Fruit fly (Drosophila melanogaster) whole organism, embryonic: ENCODE data around the gene Grip75.

Experiments used
- Ada2b ChIP-seq: fragments of 200-800 bp; sonication (Bioruptor generic); IDR thresholded peaks from 2 replicates; pipeline ENCODE4 v1.3.6; 2022; ENCODE audit warnings: missing biosample characterization, missing genetic modification characterization
- CG10274 ChIP-seq: fragments of 200-800 bp; sonication (Bioruptor generic); optimal IDR thresholded peaks from 3 replicates; lab custom pipeline; 2017; ENCODE audit warnings: missing biosample characterization, mild to moderate bottlenecking, missing genetic modification characterization
- CG10565 ChIP-seq: fragments of 200-800 bp; sonication (Bioruptor generic); optimal IDR thresholded peaks from 3 replicates; lab custom pipeline; 2016; ENCODE audit warnings: missing biosample characterization, mild to moderate bottlenecking, missing genetic modification characterization
- CG12299 ChIP-seq: fragments of 200-800 bp; sonication (Bioruptor generic); optimal IDR thresholded peaks from 2 replicates; lab custom pipeline; 2018; ENCODE audit warnings: missing biosample characterization, mild to moderate bottlenecking, missing genetic modification characterization
- CG12744 ChIP-seq: fragments of 200-800 bp; sonication (Bioruptor generic); optimal IDR thresholded peaks from 2 replicates; lab custom pipeline; 2016; ENCODE audit warnings: missing biosample characterization, missing genetic modification characterization
- CG17186 ChIP-seq: fragments of 200-800 bp; sonication (Bioruptor generic); optimal IDR thresholded peaks from 3 replicates; lab custom pipeline; 2017; ENCODE audit warnings: missing biosample characterization, missing genetic modification reagents, missing genetic modification characterization
- CG17359 ChIP-seq: fragments of 200-800 bp; sonication (Bioruptor generic); optimal IDR thresholded peaks from 3 replicates; lab custom pipeline; 2018; ENCODE audit warnings: missing biosample characterization, mild to moderate bottlenecking, missing genetic modification characterization, moderate library complexity
- CG17385 ChIP-seq: fragments of 200-800 bp; sonication (Bioruptor generic); optimal IDR thresholded peaks from 3 replicates; lab custom pipeline; 2018; ENCODE audit warnings: missing biosample characterization, mild to moderate bottlenecking, missing genetic modification characterization
- CG18764 ChIP-seq: fragments of 200-800 bp; sonication (Bioruptor generic); optimal IDR thresholded peaks from 3 replicates; lab custom pipeline; 2016; ENCODE audit warnings: missing biosample characterization, missing genetic modification characterization
- CG2712 ChIP-seq: fragments of 200-800 bp; optimal IDR thresholded peaks from 3 replicates; lab custom pipeline; 2019; ENCODE audit warnings: missing biosample characterization, mild to moderate bottlenecking, missing genetic modification characterization, moderate library complexity
- CG31365 ChIP-seq: fragments of 200-800 bp; sonication (Bioruptor generic); optimal IDR thresholded peaks from 2 replicates; lab custom pipeline; 2018; ENCODE audit warnings: missing biosample characterization, mild to moderate bottlenecking, missing genetic modification characterization
- CG31441 ChIP-seq: fragments of 200-800 bp; sonication (Bioruptor generic); IDR thresholded peaks from 2 replicates; pipeline ENCODE4 v1.3.6; 2022; ENCODE audit warnings: missing biosample characterization, missing genetic modification characterization
- CG6175 ChIP-seq: fragments of 200-800 bp; sonication (Bioruptor generic); IDR thresholded peaks from 3 replicates; pipeline ENCODE4 v1.3.6; 2022; ENCODE audit warnings: missing biosample characterization, missing genetic modification characterization
- CG6689 ChIP-seq: fragments of 200-800 bp; sonication (Bioruptor generic); IDR thresholded peaks from 2 replicates; pipeline ENCODE4 v1.3.6; 2022; ENCODE audit warnings: missing biosample characterization, missing genetic modification characterization
- CG7839 ChIP-seq: fragments of 200-800 bp; sonication (Bioruptor generic); optimal IDR thresholded peaks from 3 replicates; lab custom pipeline; 2018; ENCODE audit warnings: missing biosample characterization, mild to moderate bottlenecking, missing genetic modification characterization, moderate library complexity
- CG8924 ChIP-seq: fragments of 200-800 bp; optimal IDR thresholded peaks from 3 replicates; lab custom pipeline; 2019; ENCODE audit warnings: missing biosample characterization, mild to moderate bottlenecking, missing genetic modification characterization, moderate library complexity
- CoRest ChIP-seq: fragments of 200-800 bp; sonication (Bioruptor generic); optimal IDR thresholded peaks from 3 replicates; lab custom pipeline; 2018; ENCODE audit warnings: missing biosample characterization, mild to moderate bottlenecking, missing genetic modification characterization, moderate library complexity
- E2f2 ChIP-seq: fragments of 200-800 bp; sonication (Bioruptor generic); IDR thresholded peaks from 2 replicates; pipeline ENCODE4 v1.3.6; 2022; ENCODE audit warnings: missing biosample characterization, missing genetic modification characterization
- GATAe ChIP-seq: fragments of 200-800 bp; sonication (Bioruptor generic); conservative IDR thresholded peaks from 2 replicates; pipeline ENCODE4 v1.3.6; 2022; ENCODE audit warnings: missing biosample characterization, missing genetic modification characterization
- H2.0 ChIP-seq: fragments of 200-800 bp; sonication (Bioruptor generic); IDR thresholded peaks from 2 replicates; pipeline ENCODE4 v1.3.6; 2022; ENCODE audit warnings: missing biosample characterization, missing genetic modification characterization
- Kr ChIP-seq: fragments of 200-800 bp; sonication (Bioruptor generic); optimal IDR thresholded peaks from 2 replicates; lab custom pipeline; 2017; ENCODE audit warnings: missing biosample characterization, mild to moderate bottlenecking, missing genetic modification characterization
- Oaz ChIP-seq: fragments of 200-800 bp; sonication (Bioruptor generic); IDR thresholded peaks from 2 replicates; pipeline ENCODE4 v1.3.6; 2022; ENCODE audit warnings: missing biosample characterization, missing genetic modification characterization
- Opbp ChIP-seq: fragments of 200-800 bp; sonication (Bioruptor generic); IDR thresholded peaks from 3 replicates; pipeline ENCODE4 v1.3.6; 2022; ENCODE audit warnings: missing biosample characterization, missing genetic modification characterization; ENCODE audit not compliant: partially characterized antibody
- Ptx1 ChIP-seq: fragments of 200-800 bp; sonication (Bioruptor generic); IDR thresholded peaks from 2 replicates; pipeline ENCODE4 v1.3.6; 2022; ENCODE audit warnings: missing biosample characterization, missing genetic modification characterization
- Sox100B ChIP-seq: fragments of 200-800 bp; sonication (Bioruptor generic); optimal IDR thresholded peaks from 3 replicates; lab custom pipeline; 2018; ENCODE audit warnings: missing biosample characterization, mild to moderate bottlenecking, missing genetic modification characterization
- Vsx1 ChIP-seq: fragments of 200-800 bp; sonication (Bioruptor generic); optimal IDR thresholded peaks from 2 replicates; lab custom pipeline; 2017; ENCODE audit warnings: missing biosample characterization, mild to moderate bottlenecking, missing genetic modification characterization, missing genetic modification reagents
- ac ChIP-seq: fragments of 200-800 bp; sonication (Bioruptor generic); optimal IDR thresholded peaks from 3 replicates; lab custom pipeline; 2017; ENCODE audit warnings: missing biosample characterization, mild to moderate bottlenecking, missing genetic modification characterization
- br ChIP-seq: fragments of >200 bp; optimal IDR thresholded peaks from 2 replicates; lab custom pipeline; 2017
- crc ChIP-seq: fragments of 200-800 bp; sonication (Bioruptor generic); optimal IDR thresholded peaks from 2 replicates; lab custom pipeline; 2016; ENCODE audit warnings: missing biosample characterization, missing genetic modification characterization
- dan ChIP-seq: fragments of 200-800 bp; sonication (Bioruptor generic); IDR thresholded peaks from 2 replicates; pipeline ENCODE4 v1.3.6; 2022; ENCODE audit warnings: missing biosample characterization, missing genetic modification characterization
- en ChIP-seq: fragments of 200-800 bp; sonication (Bioruptor generic); optimal IDR thresholded peaks from 2 replicates; lab custom pipeline; 2016; ENCODE audit warnings: missing biosample characterization, missing genetic modification characterization
- fd3F ChIP-seq: fragments of 200-800 bp; sonication (Bioruptor generic); optimal IDR thresholded peaks from 2 replicates; lab custom pipeline; 2018; ENCODE audit warnings: missing biosample characterization, mild to moderate bottlenecking, missing genetic modification characterization, moderate library complexity
- gcm ChIP-seq: fragments of 200-800 bp; sonication (Bioruptor generic); optimal IDR thresholded peaks from 2 replicates; lab custom pipeline; 2019; ENCODE audit warnings: missing biosample characterization, mild to moderate bottlenecking, missing genetic modification characterization, moderate library complexity
- gfzf ChIP-seq: fragments of 200-800 bp; sonication (Bioruptor generic); optimal IDR thresholded peaks from 2 replicates; lab custom pipeline; 2016; ENCODE audit warnings: missing biosample characterization, mild to moderate bottlenecking, missing genetic modification characterization, moderate library complexity
- gsb ChIP-seq: fragments of 200-800 bp; sonication (Bioruptor generic); IDR thresholded peaks from 2 replicates; pipeline ENCODE4 v1.3.6; 2022; ENCODE audit warnings: missing biosample characterization, missing genetic modification characterization
- inv ChIP-seq: fragments of 200-800 bp; sonication (Bioruptor generic); IDR thresholded peaks from 2 replicates; pipeline ENCODE4 v1.3.6; 2022; ENCODE audit warnings: missing biosample characterization, missing genetic modification characterization; ENCODE audit not compliant: partially characterized antibody
- kni ChIP-seq: fragments of 200-800 bp; sonication (Bioruptor generic); optimal IDR thresholded peaks from 3 replicates; lab custom pipeline; 2017; ENCODE audit warnings: mild to moderate bottlenecking, missing biosample characterization, missing genetic modification reagents, missing genetic modification characterization
- lov ChIP-seq, 2 experiments: fragments of 200-800 bp in 1 of 2; fragments of >200 bp in 1 of 2; sonication (Bioruptor generic) in 1 of 2; IDR thresholded peaks in 1 of 2; optimal IDR thresholded peaks in 1 of 2; 2 replicates in 1 of 2; 3 replicates in 1 of 2; pipeline versions ENCODE4 v1.3.6 to Lab custom; 2017 to 2022; ENCODE audit warnings: missing biosample characterization in 1 of 2, missing genetic modification characterization in 1 of 2
- maf-S ChIP-seq: fragments of 200-800 bp; sonication (Bioruptor generic); optimal IDR thresholded peaks from 2 replicates; lab custom pipeline; 2016; ENCODE audit warnings: missing biosample characterization, missing genetic modification characterization
- nau ChIP-seq: fragments of 200-800 bp; sonication (Bioruptor generic); optimal IDR thresholded peaks from 3 replicates; lab custom pipeline; 2017; ENCODE audit warnings: missing biosample characterization, mild to moderate bottlenecking, missing genetic modification characterization, missing genetic modification reagents
- org-1 ChIP-seq: fragments of 200-800 bp; sonication (Bioruptor generic); optimal IDR thresholded peaks from 2 replicates; lab custom pipeline; 2017; ENCODE audit warnings: missing biosample characterization, missing genetic modification characterization
- repo ChIP-seq: fragments of 200-800 bp; sonication (Bioruptor generic); optimal IDR thresholded peaks from 2 replicates; lab custom pipeline; 2016; ENCODE audit warnings: missing biosample characterization, missing genetic modification characterization
- rib ChIP-seq: fragments of 200-800 bp; sonication (Bioruptor generic); IDR thresholded peaks from 2 replicates; pipeline ENCODE4 v1.3.6; 2022; ENCODE audit warnings: missing biosample characterization, missing genetic modification characterization
- scrt ChIP-seq: fragments of 200-800 bp; sonication (Bioruptor generic); optimal IDR thresholded peaks from 2 replicates; lab custom pipeline; 2018; ENCODE audit warnings: missing biosample characterization, mild to moderate bottlenecking, missing genetic modification characterization, moderate library complexity
- sd ChIP-seq: fragments of 200-800 bp; sonication (Bioruptor generic); optimal IDR thresholded peaks from 3 replicates; lab custom pipeline; 2018; ENCODE audit warnings: missing biosample characterization, mild to moderate bottlenecking, missing genetic modification characterization, moderate library complexity
- seq ChIP-seq: fragments of 200-800 bp; sonication (Bioruptor generic); IDR thresholded peaks from 2 replicates; pipeline ENCODE4 v1.3.6; 2022; ENCODE audit warnings: missing biosample characterization, missing genetic modification characterization
- slp2 ChIP-seq: fragments of 200-800 bp; sonication (Bioruptor generic); optimal IDR thresholded peaks from 2 replicates; lab custom pipeline; 2016; ENCODE audit warnings: missing biosample characterization, missing genetic modification characterization
- sqz ChIP-seq: fragments of 200-800 bp; sonication (Bioruptor generic); optimal IDR thresholded peaks from 3 replicates; lab custom pipeline; 2018; ENCODE audit warnings: missing biosample characterization, mild to moderate bottlenecking, missing genetic modification characterization
- vnd ChIP-seq: fragments of 200-800 bp; sonication (Bioruptor generic); IDR thresholded peaks from 3 replicates; pipeline ENCODE4 v1.3.6; 2022; ENCODE audit warnings: missing biosample characterization, missing genetic modification characterization; ENCODE audit not compliant: partially characterized antibody
- zfh1 ChIP-seq: fragments of 200-800 bp; sonication (Bioruptor generic); IDR thresholded peaks from 3 replicates; pipeline ENCODE4 v1.3.6; 2022; ENCODE audit warnings: missing biosample characterization, missing genetic modification characterization

The Grip75 gene

DNA sequence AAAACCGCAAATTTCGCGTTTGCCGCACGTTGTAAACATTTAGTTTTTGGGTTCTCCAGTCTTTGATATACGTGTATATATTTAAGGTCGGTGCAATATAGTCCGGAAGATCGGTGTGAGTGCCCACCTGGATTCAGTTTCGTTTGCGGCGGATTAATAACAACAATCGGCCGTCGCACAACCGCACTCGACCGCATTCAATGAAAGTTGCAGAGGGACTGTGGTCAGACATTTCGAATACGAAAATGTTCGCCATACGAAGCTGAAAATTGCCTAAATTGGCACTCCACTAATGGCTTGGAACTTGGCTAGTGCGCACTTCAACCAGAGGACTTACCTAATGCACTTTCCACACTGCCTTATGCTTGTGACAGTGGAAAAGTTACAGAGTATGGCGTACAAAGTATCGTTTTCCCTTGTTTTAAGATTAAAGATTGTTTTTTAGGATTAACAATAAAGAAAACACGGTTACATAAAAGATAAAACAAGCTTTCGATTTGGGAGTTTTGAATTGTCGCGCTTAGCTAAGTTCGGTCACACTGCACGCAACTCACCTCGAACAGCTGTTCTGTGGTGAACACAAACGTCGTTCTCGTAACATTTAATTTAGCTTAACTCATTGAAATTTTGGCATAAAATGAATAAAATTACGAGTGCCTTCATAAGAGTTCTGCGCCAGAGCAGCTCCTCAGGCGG lies 23.6 kb downstream of the Grip75 start, which contains the start of the genes Myo31DF and CG6094 (continued):
- TF ChIP-seq fd3F (GFP tag; lab: Kevin White, UChicago) (no peak), br (lab: Kevin White, UChicago) (no peak), CG10274 (GFP tag; lab: Kevin White, UChicago) (no peak), CG7839 (tag; lab: Kevin White, UChicago) (peak; percentile 8), seq (GFP tag; lab: Robert Waterston, UW) (no peak), lov (optimal IDR thresholded peaks at IDR 0.05; lab: Kevin White, UChicago) (no peak), lov (GFP tag; IDR thresholded peaks at IDR 0.05; lab: Robert Waterston, UW) (no peak), CG6175 (GFP tag; lab: Robert Waterston, UW) (no peak), slp2 (GFP tag; lab: Kevin White, UChicago) (no peak), scrt (no peak), crc (GFP tag; lab: Kevin White, UChicago) (no peak), nau (GFP tag; lab: Kevin White, UChicago) (no peak), gcm (no peak), CG17359 (tag; lab: Kevin White, UChicago) (no peak), GATAe (GFP tag; lab: Robert Waterston, UW) (no peak), kni (GFP tag; lab: Kevin White, UChicago) (no peak), CoRest (peak; percentile 67), rib (GFP tag; lab: Robert Waterston, UW) (peak; percentile 89), CG17385 (peak; percentile 58), gfzf (GFP tag; lab: Kevin White, UChicago) (peak; percentile 97), Oaz (GFP tag; lab: Robert Waterston, UW) (no peak), CG10565 (GFP tag; lab: Kevin White, UChicago) (no peak), CG31365 (tag; lab: Kevin White, UChicago) (no peak), ac (no peak), CG6689 (GFP tag; lab: Robert Waterston, UW) (no peak), sd (tag; lab: Kevin White, UChicago) (peak; percentile 65), CG17186 (GFP tag; lab: Kevin White, UChicago) (peak; percentile 97), repo (GFP tag; lab: Kevin White, UChicago) (no peak), zfh1 (GFP tag; lab: Robert Waterston, UW) (0 out of 3 replicates have a peak, but pooled peaks have one; percentile 24), inv (GFP tag; lab: Robert Waterston, UW) (no peak; the same call in 1 of the 2 replicates), Kr (GFP tag; lab: Kevin White, UChicago) (no peak), CG12744 (GFP tag; lab: Kevin White, UChicago) (no peak), Opbp (GFP tag; lab: Robert Waterston, UW) (peak; percentile 66), H2.0 (GFP tag; lab: Robert Waterston, UW) (no peak), E2f2 (GFP tag; lab: Robert Waterston, UW) (peak; percentile 97), CG18764 (GFP tag; lab: Kevin White, UChicago) (no peak), Ptx1 (GFP tag; lab: Robert Waterston, UW) (peak; percentile 22; the same call in 1 of the 2 replicates), Vsx1 (GFP tag; lab: Kevin White, UChicago) (peak; percentile 59), CG31441 (GFP tag; lab: Robert Waterston, UW) (no peak), Sox100B (GFP tag; lab: Kevin White, UChicago) (no peak), gsb (GFP tag; lab: Robert Waterston, UW) (no peak), maf-S (no peak), sqz (GFP tag; lab: Kevin White, UChicago) (peak; percentile 42), CG8924 (tag; lab: Kevin White, UChicago) (peak; percentile 9), CG2712 (tag; lab: Kevin White, UChicago) (peak; percentile 41), vnd (GFP tag; lab: Robert Waterston, UW) (peak; percentile 24; the same call in 1 of the 3 replicates), CG12299 (no peak), dan (GFP tag; lab: Robert Waterston, UW) (no peak), org-1 (no peak), Ada2b (GFP tag; lab: Robert Waterston, UW) (no peak), en (GFP tag; lab: Kevin White, UChicago) (no peak)
